Fruit fly (Drosophila melanogaster): ENCODE measurements around the gene hog.

- TF ChIP-seq CG8478 (optimal IDR thresholded peaks at IDR 0.05): no peak
- TF ChIP-seq CTCF (optimal IDR thresholded peaks at IDR 0.05): no peak
Measured at dm6 chrX:14750448-14750847, 31.7 kb upstream of the hog start.

All from S2 (cell line).